Worm (Caenorhabditis elegans): ENCODE measurements around the gene srx-19.

DNA sequence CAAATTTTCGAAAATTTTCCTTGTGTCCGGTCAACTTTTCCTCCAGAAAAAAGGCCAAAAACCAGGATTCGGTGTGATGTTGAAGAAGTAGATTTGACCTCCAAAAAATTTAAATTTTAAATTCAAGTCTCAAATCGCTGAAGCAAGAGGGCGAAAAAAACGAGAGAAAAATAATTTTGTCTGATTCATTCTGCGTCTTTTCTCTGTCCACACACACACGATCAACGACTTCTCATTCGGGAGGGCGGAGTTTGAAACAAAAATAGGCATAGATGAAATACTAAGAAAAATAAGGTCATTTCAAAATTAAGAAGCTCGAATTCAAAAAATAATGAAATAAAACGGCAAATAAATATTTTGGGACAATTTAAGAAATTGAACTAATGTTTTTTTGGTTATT, 13.8 kb upstream of the srx-19 start, which contains the start of gene R13H7.2:
- TF ChIP-seq him-1 (tag; optimal IDR thresholded peaks at IDR 0.05) (no peak), dao-5 (tag; optimal IDR thresholded peaks at IDR 0.05) (no peak), W03F9.2 (tag; optimal IDR thresholded peaks at IDR 0.05) (no peak)

Measured in whole organism, L4/young adult.